Worm (Caenorhabditis elegans) whole organism, L2 larva: ENCODE data around the gene F16B12.1.

ENCODE experiments used
- ama-1 ChIP-seq: fragments of 150-350 bp; optimal IDR thresholded peaks from 2 replicates; lab custom pipeline; 2018; ENCODE audit warnings: inconsistent platforms
- egl-27 ChIP-seq: sonication (generic microtip); optimal IDR thresholded peaks from 3 replicates; lab custom pipeline; 2017; ENCODE audit warnings: missing biosample characterization, missing genetic modification reagents, missing genetic modification characterization
- elt-1 ChIP-seq: fragments of 150-350 bp; optimal IDR thresholded peaks from 2 replicates; lab custom pipeline; 2014; ENCODE audit warnings: missing biosample characterization, missing genetic modification characterization
- fos-1 ChIP-seq: fragments of 150-350 bp; optimal IDR thresholded peaks from 2 replicates; lab custom pipeline; 2014; ENCODE audit warnings: missing biosample characterization, missing genetic modification characterization
- lin-39 ChIP-seq: fragments of 150-350 bp; optimal IDR thresholded peaks from 2 replicates; lab custom pipeline; 2014; ENCODE audit warnings: missing biosample characterization, missing genetic modification reagents, missing genetic modification characterization
- lsy-2 ChIP-seq, 2 experiments: fragments of 150-350 bp in 1 of 2; sonication (generic microtip) in 1 of 2; optimal IDR thresholded peaks; 2 replicates each; lab custom pipeline; 2014 to 2017; ENCODE audit warnings: missing biosample characterization in 2 of 2, missing genetic modification characterization in 2 of 2
- nhr-11 ChIP-seq: fragments of 150-350 bp; optimal IDR thresholded peaks from 2 replicates; lab custom pipeline; 2014; ENCODE audit warnings: missing biosample characterization, missing genetic modification characterization
- nhr-23 ChIP-seq: fragments of 150-350 bp; optimal IDR thresholded peaks from 2 replicates; lab custom pipeline; 2014; ENCODE audit warnings: missing biosample characterization, missing genetic modification reagents, missing genetic modification characterization
- nhr-237 ChIP-seq: fragments of 150-350 bp; optimal IDR thresholded peaks from 2 replicates; lab custom pipeline; 2014; ENCODE audit warnings: missing biosample characterization, missing genetic modification characterization
- snpc-4 ChIP-seq: fragments of 150-350 bp; optimal IDR thresholded peaks from 2 replicates; lab custom pipeline; 2014; ENCODE audit warnings: missing biosample characterization, missing genetic modification characterization
- unc-39 ChIP-seq: fragments of 150-350 bp; optimal IDR thresholded peaks from 2 replicates; lab custom pipeline; 2014; ENCODE audit warnings: missing biosample characterization, missing genetic modification characterization
- ztf-11 ChIP-seq: sonication (generic microtip); optimal IDR thresholded peaks from 2 replicates; lab custom pipeline; 2017; ENCODE audit warnings: missing biosample characterization, missing genetic modification characterization

ce11 chrX:14134244-14134643, 48.9 kb downstream of the F16B12.1 start, which contains the start of gene F28H6.8:
- no peak for TF ChIP-seq snpc-4
- TF ChIP-seq lin-39 (tag; lab: Kevin White, UChicago) = no peak
- TF ChIP-seq egl-27 = no peak
- no peak for TF ChIP-seq lsy-2 (tag; optimal IDR thresholded peaks at IDR 0.05; lab: Kevin White, UChicago)
- no peak for TF ChIP-seq ama-1 (lab: Kevin White, UChicago)
- TF ChIP-seq ztf-11 (tag; lab: Kevin White, UChicago) = no peak
- no peak for TF ChIP-seq nhr-11 (tag; lab: Kevin White, UChicago)
- no peak for TF ChIP-seq elt-1
- TF ChIP-seq fos-1 (tag; lab: Kevin White, UChicago) = no peak
- no peak for TF ChIP-seq unc-39 (tag; lab: Kevin White, UChicago)
- no peak for TF ChIP-seq nhr-23 (tag; lab: Kevin White, UChicago)
- TF ChIP-seq nhr-237 (tag; lab: Kevin White, UChicago) = no peak
